Worm (Caenorhabditis elegans): ENCODE results near the gene srh-33.

srh-33 gene

ce11 chrV:468460-468859 is 25.4 kb upstream of the srh-33 start, which contains the start of gene srbc-57:
TSS of gene srbc-57 (minus strand) at chrV:468560.
- TF ChIP-seq ama-1 (optimal IDR thresholded peaks at IDR 0.05) = no peak
- no peak for TF ChIP-seq ama-1 (GFP tag; optimal IDR thresholded peaks at IDR 0.05)
- no peak for TF ChIP-seq ccch-3 (GFP tag; optimal IDR thresholded peaks at IDR 0.05)
- no peak for TF ChIP-seq ekl-4 (GFP tag; IDR thresholded peaks at IDR 0.05)
- TF ChIP-seq lin-54 (GFP tag; optimal IDR thresholded peaks at IDR 0.05) = no peak
- no peak for TF ChIP-seq nfya-1 (tag; optimal IDR thresholded peaks at IDR 0.05; ENCODE audit: borderline replicate concordance, insufficient read depth)
- no peak for TF ChIP-seq nhr-120 (GFP tag; IDR thresholded peaks at IDR 0.05)
- no peak for TF ChIP-seq efl-1 (GFP tag; optimal IDR thresholded peaks at IDR 0.05)
- no peak for TF ChIP-seq egrh-3 (GFP tag; IDR thresholded peaks at IDR 0.05)
- TF ChIP-seq rpc-1 (optimal IDR thresholded peaks at IDR 0.05) = no peak
- no peak for TF ChIP-seq rpc-1 (tag; optimal IDR thresholded peaks at IDR 0.05)
- TF ChIP-seq somi-1 (GFP tag; optimal IDR thresholded peaks at IDR 0.05) = no peak
- TF ChIP-seq F57A8.1 (GFP tag; optimal IDR thresholded peaks at IDR 0.05) = no peak
- no peak for TF ChIP-seq sdz-38 (tag; optimal IDR thresholded peaks at IDR 0.05)
- TF ChIP-seq hsf-1 (GFP tag; IDR thresholded peaks at IDR 0.05) = no peak
- no peak for TF ChIP-seq ztf-6 (GFP tag; IDR thresholded peaks at IDR 0.05)

- TF ChIP-seq lir-1 (GFP tag; conservative IDR thresholded peaks at IDR 0.05) (no peak), zfh-2 (GFP tag; conservative IDR thresholded peaks at IDR 0.05) (no peak), lsy-27 (tag; optimal IDR thresholded peaks at IDR 0.05; ENCODE audit: borderline replicate concordance, insufficient read depth) (no peak), pbrm-1 (GFP tag; IDR thresholded peaks at IDR 0.05) (no peak), hlh-12 (tag; optimal IDR thresholded peaks at IDR 0.05) (no peak), Y67H2A.10 (GFP tag; conservative IDR thresholded peaks at IDR 0.05) (no peak), Y95B8A.8 (GFP tag; IDR thresholded peaks at IDR 0.05) (no peak), Y53F4B.3 (GFP tag; IDR thresholded peaks at IDR 0.05) (no peak), ceh-79 (tag; optimal IDR thresholded peaks at IDR 0.05) (no peak), ceh-40 (GFP tag; IDR thresholded peaks at IDR 0.05) (no peak), rpc-1 (optimal IDR thresholded peaks at IDR 0.05) (no peak), rpc-1 (tag; optimal IDR thresholded peaks at IDR 0.05) (no peak), D2030.7 (GFP tag; IDR thresholded peaks at IDR 0.05) (no peak), sea-2 (GFP tag; IDR thresholded peaks at IDR 0.05) (no peak)
Measured at ce11 chrV:467507-467906, 24.4 kb upstream of the srh-33 start.

- TF ChIP-seq him-1 (tag; optimal IDR thresholded peaks at IDR 0.05) (no peak), F10E7.11 (tag; optimal IDR thresholded peaks at IDR 0.05) (no peak), athp-1 (tag; optimal IDR thresholded peaks at IDR 0.05) (no peak)
Measured at ce11 chrV:465355-465754, 22.3 kb upstream of the srh-33 start.

ce11 chrV:464800-465199 is 21.7 kb upstream of the srh-33 start, which contains the start of gene nhr-201:
TSS of gene nhr-201 (plus strand) at chrV:464828.
- TF ChIP-seq bed-1 (GFP tag; IDR thresholded peaks at IDR 0.05) (no peak), nhr-80 (tag; optimal IDR thresholded peaks at IDR 0.05) (peak; percentile 11)

- TF ChIP-seq nhr-80 (tag; optimal IDR thresholded peaks at IDR 0.05) (peak; percentile 49), efl-1 (GFP tag; optimal IDR thresholded peaks at IDR 0.05) (no peak)
Measured at ce11 chrV:462263-462662, 19.2 kb upstream of the srh-33 start, which contains the start of gene nhr-202. TSS of gene nhr-202 (plus strand) at chrV:462588.

- TF ChIP-seq let-526 (GFP tag; IDR thresholded peaks at IDR 0.05) (no peak), nhr-80 (tag; optimal IDR thresholded peaks at IDR 0.05) (peak; percentile 67), madf-8 (GFP tag; conservative IDR thresholded peaks at IDR 0.05) (no peak)
Measured at ce11 chrV:459464-459863, 16.4 kb upstream of the srh-33 start, which contains the start of gene nhr-203. TSS of gene nhr-203 (plus strand) at chrV:459795.

Measured in whole organism, young adult.